Fruit fly (Drosophila melanogaster) whole organism, adult: Measurements from ENCODE around the gene CG13449.

Experiments used
- CG11617 ChIP-seq: fragments of 200-800 bp; sonication (Bioruptor generic); optimal IDR thresholded peaks from 2 replicates; lab custom pipeline; 2017; ENCODE audit warnings: mild to moderate bottlenecking, missing biosample characterization, missing genetic modification reagents, missing genetic modification characterization
- CG12768 ChIP-seq: fragments of 200-800 bp; sonication (Bioruptor generic); optimal IDR thresholded peaks from 2 replicates; lab custom pipeline; 2017; ENCODE audit warnings: missing biosample characterization, missing genetic modification characterization, mild to moderate bottlenecking, moderate library complexity, missing genetic modification reagents
- CG14711 ChIP-seq: fragments of 200-800 bp; sonication (Bioruptor generic); optimal IDR thresholded peaks from 2 replicates; lab custom pipeline; 2018; ENCODE audit warnings: missing biosample characterization, mild to moderate bottlenecking, missing genetic modification characterization, moderate library complexity
- CG1620 ChIP-seq: fragments of 200-800 bp; sonication (Bioruptor generic); optimal IDR thresholded peaks from 2 replicates; lab custom pipeline; 2016; ENCODE audit warnings: missing biosample characterization, missing genetic modification characterization
- CG33017 ChIP-seq: fragments of 200-800 bp; sonication (Bioruptor generic); optimal IDR thresholded peaks from 2 replicates; lab custom pipeline; 2018; ENCODE audit warnings: missing biosample characterization, mild to moderate bottlenecking, missing genetic modification characterization, moderate library complexity
- CG5204 ChIP-seq: fragments of 200-800 bp; sonication (Bioruptor generic); optimal IDR thresholded peaks from 2 replicates; lab custom pipeline; 2016; ENCODE audit warnings: missing biosample characterization, missing genetic modification characterization
- CG7045 ChIP-seq: fragments of 200-800 bp; sonication (Bioruptor generic); optimal IDR thresholded peaks from 2 replicates; lab custom pipeline; 2017; ENCODE audit warnings: missing biosample characterization, mild to moderate bottlenecking, missing genetic modification characterization
- CG7101 ChIP-seq: fragments of 200-800 bp; sonication (Bioruptor generic); optimal IDR thresholded peaks from 2 replicates; lab custom pipeline; 2018; ENCODE audit warnings: missing biosample characterization, mild to moderate bottlenecking, missing genetic modification characterization, moderate library complexity
- Clk ChIP-seq: fragments of 200-800 bp; sonication (Bioruptor generic); optimal IDR thresholded peaks from 2 replicates; lab custom pipeline; 2017; ENCODE audit warnings: missing biosample characterization, missing genetic modification characterization
- Crg-1 ChIP-seq: fragments of 200-800 bp; sonication (Bioruptor generic); optimal IDR thresholded peaks from 2 replicates; lab custom pipeline; 2016; ENCODE audit warnings: missing biosample characterization, missing genetic modification characterization
- Hr96 ChIP-seq: fragments of 200-800 bp; sonication (Bioruptor generic); optimal IDR thresholded peaks from 2 replicates; lab custom pipeline; 2016; ENCODE audit warnings: missing biosample characterization, missing genetic modification characterization
- Mnt ChIP-seq: fragments of 200-800 bp; sonication (Bioruptor generic); optimal IDR thresholded peaks from 2 replicates; lab custom pipeline; 2016; ENCODE audit warnings: missing biosample characterization, mild to moderate bottlenecking, missing genetic modification characterization
- bab1 ChIP-seq: fragments of 200-800 bp; sonication (Bioruptor generic); optimal IDR thresholded peaks from 3 replicates; lab custom pipeline; 2019; ENCODE audit warnings: missing biosample characterization, mild to moderate bottlenecking, missing genetic modification characterization, moderate library complexity
- cic ChIP-seq: fragments of 200-800 bp; sonication (Bioruptor generic); optimal IDR thresholded peaks from 2 replicates; lab custom pipeline; 2017; ENCODE audit warnings: missing biosample characterization, mild to moderate bottlenecking, missing genetic modification characterization, moderate library complexity
- cnc ChIP-seq, 2 experiments: fragments of >200 bp; optimal IDR thresholded peaks; 2 replicates each; lab custom pipeline; 2017
- kay ChIP-seq: fragments of 200-800 bp; sonication (Bioruptor generic); peaks from one replicate; lab custom pipeline; 2016; ENCODE audit warnings: missing biosample characterization, missing genetic modification characterization, borderline replicate concordance
- ovo ChIP-seq: fragments of 200-800 bp; sonication (Bioruptor generic); optimal IDR thresholded peaks from 2 replicates; lab custom pipeline; 2016; ENCODE audit warnings: missing biosample characterization, missing genetic modification characterization
- pad ChIP-seq: fragments of 200-800 bp; sonication (Bioruptor generic); optimal IDR thresholded peaks from 3 replicates; lab custom pipeline; 2017; ENCODE audit warnings: missing biosample characterization, missing genetic modification characterization, mild to moderate bottlenecking, moderate library complexity, missing genetic modification reagents
- tj ChIP-seq: fragments of 200-800 bp; sonication (Bioruptor generic); optimal IDR thresholded peaks from 3 replicates; lab custom pipeline; 2017; ENCODE audit warnings: missing biosample characterization, mild to moderate bottlenecking, missing genetic modification characterization, moderate library complexity
- toe ChIP-seq: fragments of 200-800 bp; sonication (Bioruptor generic); optimal IDR thresholded peaks from 2 replicates; lab custom pipeline; 2016; ENCODE audit warnings: missing biosample characterization, missing genetic modification characterization

Gene CG13449

dm6 chr3L:15624097-15624496 lies 11.5 kb upstream of the CG13449 start:
- TF ChIP-seq CG1620 (GFP tag; lab: Kevin White, UChicago) (no peak), toe (GFP tag; lab: Kevin White, UChicago) (no peak), Crg-1 (no peak), pad (no peak), CG33017 (tag; lab: Kevin White, UChicago) (no peak), kay (GFP tag; lab: Kevin White, UChicago) (no peak), CG7101 (tag; lab: Kevin White, UChicago) (no peak), CG14711 (no peak), Clk (GFP tag; lab: Kevin White, UChicago) (no peak), cnc (optimal IDR thresholded peaks at IDR 0.05; lab: Kevin White, UChicago) (no peak), CG12768 (GFP tag; lab: Kevin White, UChicago) (no peak), ovo (GFP tag; lab: Kevin White, UChicago) (no peak), cic (GFP tag; lab: Kevin White, UChicago) (no peak), Hr96 (no peak), CG5204 (GFP tag; lab: Kevin White, UChicago) (no peak), tj (no peak), Mnt (no peak), CG7045 (no peak), CG11617 (GFP tag; lab: Kevin White, UChicago) (no peak), bab1 (GFP tag; lab: Kevin White, UChicago) (no peak)

dm6 chr3L:15619626-15620247 lies 7.1 kb upstream of the CG13449 start, which contains the start of gene Phs:
TSS of gene Phs (plus strand) at chr3L:15619901.
- TF ChIP-seq pad: peak; percentile 90
- TF ChIP-seq Crg-1: peak; percentile 97
- TF ChIP-seq kay (GFP tag; lab: Kevin White, UChicago): no peak
- no peak for TF ChIP-seq cnc (optimal IDR thresholded peaks at IDR 0.05; lab: Kevin White, UChicago)
- TF ChIP-seq ovo (GFP tag; lab: Kevin White, UChicago): peak; percentile 73
- TF ChIP-seq Clk (GFP tag; lab: Kevin White, UChicago): peak; percentile 82
- TF ChIP-seq CG14711: peak; percentile 69
- TF ChIP-seq CG5204 (GFP tag; lab: Kevin White, UChicago): peak; percentile 81
- peak; percentile 77 for TF ChIP-seq tj
- TF ChIP-seq CG11617 (GFP tag; lab: Kevin White, UChicago): peak; percentile 52
- TF ChIP-seq CG33017 (tag; lab: Kevin White, UChicago): peak; percentile 67
- peak; percentile 20 for TF ChIP-seq bab1 (GFP tag; lab: Kevin White, UChicago)
- peak; percentile 85 for TF ChIP-seq CG7101 (tag; lab: Kevin White, UChicago)
- TF ChIP-seq cic (GFP tag; lab: Kevin White, UChicago): peak; percentile 53
- TF ChIP-seq CG12768 (GFP tag; lab: Kevin White, UChicago): peak; percentile 86
- TF ChIP-seq Mnt: peak; percentile 86
- TF ChIP-seq toe (GFP tag; lab: Kevin White, UChicago): peak; percentile 82
- peak; percentile 84 for TF ChIP-seq Hr96
- peak; percentile 77 for TF ChIP-seq CG7045
- peak; percentile 97 for TF ChIP-seq CG1620 (GFP tag; lab: Kevin White, UChicago)

dm6 chr3L:15616900-15617299 lies 4.3 kb upstream of the CG13449 start:
- no peak for TF ChIP-seq Clk (GFP tag; lab: Kevin White, UChicago)
- no peak for TF ChIP-seq CG7045
- TF ChIP-seq CG11617 (GFP tag; lab: Kevin White, UChicago): no peak
- no peak for TF ChIP-seq pad
- TF ChIP-seq CG1620 (GFP tag; lab: Kevin White, UChicago): no peak
- no peak for TF ChIP-seq kay (GFP tag; lab: Kevin White, UChicago)
- TF ChIP-seq cnc (optimal IDR thresholded peaks at IDR 0.05; lab: Kevin White, UChicago): no peak
- TF ChIP-seq ovo (GFP tag; lab: Kevin White, UChicago): no peak
- TF ChIP-seq CG12768 (GFP tag; lab: Kevin White, UChicago): no peak
- no peak for TF ChIP-seq CG14711

dm6 chr3L:15616490-15616889 lies 3.9 kb upstream of the CG13449 start:
- no peak for TF ChIP-seq CG12768 (GFP tag; lab: Kevin White, UChicago)

dm6 chr3L:15610109-15610508 lies 2.5 kb downstream of the CG13449 start, which contains the start of gene CG7650:
TSS of gene CG7650 (minus strand) at chr3L:15610386.
- no peak for TF ChIP-seq ovo (GFP tag; lab: Kevin White, UChicago)
- peak; percentile 59 for TF ChIP-seq bab1 (GFP tag; lab: Kevin White, UChicago)

- no peak for TF ChIP-seq Hr96
- no peak for TF ChIP-seq CG7101 (tag; lab: Kevin White, UChicago)
- TF ChIP-seq kay (GFP tag; lab: Kevin White, UChicago): no peak
- no peak for TF ChIP-seq toe (GFP tag; lab: Kevin White, UChicago)
- no peak for TF ChIP-seq CG1620 (GFP tag; lab: Kevin White, UChicago)
- TF ChIP-seq Clk (GFP tag; lab: Kevin White, UChicago): no peak
- TF ChIP-seq CG33017 (tag; lab: Kevin White, UChicago): no peak
- no peak for TF ChIP-seq CG14711
- no peak for TF ChIP-seq CG11617 (GFP tag; lab: Kevin White, UChicago)
- TF ChIP-seq Crg-1: no peak
- TF ChIP-seq Mnt: no peak
- TF ChIP-seq CG5204 (GFP tag; lab: Kevin White, UChicago): no peak
- TF ChIP-seq ovo (GFP tag; lab: Kevin White, UChicago): no peak
- no peak for TF ChIP-seq cic (GFP tag; lab: Kevin White, UChicago)
- TF ChIP-seq CG7045: no peak
- no peak for TF ChIP-seq pad
Measured at dm6 chr3L:15604979-15605378, 7.6 kb downstream of the CG13449 start.
